Worm (Caenorhabditis elegans) whole organism, L4 larva: ENCODE data around the gene srh-11.

ENCODE experiments used
- F44E2.7 ChIP-seq: fragments of 200-800 bp; sonication (Bioruptor generic); IDR thresholded peaks from 2 replicates; pipeline ENCODE4 v2.1.2; 2022; ENCODE audit warnings: missing genetic modification characterization, missing compliant biosample characterization
- ZK337.2 ChIP-seq: fragments of 200-800 bp; sonication (Bioruptor generic); IDR thresholded peaks from 2 replicates; pipeline ENCODE4 v1.3.6; 2022; ENCODE audit warnings: missing genetic modification reagents, missing genetic modification characterization, missing compliant biosample characterization
- ama-1 ChIP-seq: fragments of 150-350 bp; optimal IDR thresholded peaks from 2 replicates; lab custom pipeline; 2014; ENCODE audit warnings: inconsistent platforms, mixed read lengths
- egl-27 ChIP-seq: sonication (generic microtip); optimal IDR thresholded peaks from 3 replicates; lab custom pipeline; 2017; ENCODE audit warnings: missing biosample characterization, missing genetic modification reagents, missing genetic modification characterization
- lin-1 ChIP-seq: fragments of 200-800 bp; sonication (Bioruptor generic); IDR thresholded peaks from 2 replicates; pipeline ENCODE4 v1.3.6; 2022; ENCODE audit warnings: missing genetic modification reagents, missing genetic modification characterization, missing compliant biosample characterization
- nhr-10 ChIP-seq: fragments of 150-350 bp; optimal IDR thresholded peaks from 2 replicates; lab custom pipeline; 2014; ENCODE audit warnings: missing biosample characterization, missing genetic modification characterization
- pha-4 ChIP-seq, 2 experiments: fragments of 150-350 bp in 1 of 2; fragments of 200-800 bp in 1 of 2; sonication (Bioruptor generic) in 1 of 2; IDR thresholded peaks in 1 of 2; optimal IDR thresholded peaks in 1 of 2; 2 replicates each; pipeline versions ENCODE4 v1.3.6 to Lab custom; 2014 to 2022; ENCODE audit warnings: missing genetic modification characterization in 2 of 2, missing genetic modification reagents in 2 of 2, missing biosample characterization in 1 of 2, missing compliant biosample characterization in 1 of 2
- skn-1 ChIP-seq: fragments of 150-350 bp; optimal IDR thresholded peaks from 2 replicates; lab custom pipeline; 2014; ENCODE audit warnings: missing biosample characterization, missing genetic modification characterization
- unc-62 ChIP-seq, 3 experiments: fragments of 150-350 bp in 1 of 3; sonication (generic microtip); optimal IDR thresholded peaks in 2 of 3; peaks in 1 of 3; 1 replicate in 1 of 3; 2 replicates in 2 of 3; lab custom pipeline; 2014 to 2017; ENCODE audit warnings: missing biosample characterization in 3 of 3, missing genetic modification characterization in 3 of 3, missing genetic modification reagents in 3 of 3, missing genotype in 1 of 3
- zfp-3 ChIP-seq: fragments of 200-800 bp; sonication (Bioruptor generic); conservative IDR thresholded peaks from 2 replicates; pipeline ENCODE4 v1.3.6; 2022; ENCODE audit warnings: missing genetic modification reagents, missing genetic modification characterization, missing compliant biosample characterization
- ztf-11 ChIP-seq: fragments of 150-350 bp; optimal IDR thresholded peaks from 2 replicates; lab custom pipeline; 2014; ENCODE audit warnings: missing biosample characterization, missing genetic modification characterization

- peak in 1 of 2 experiments; percentile 96 for TF ChIP-seq unc-62 (GFP tag; optimal IDR thresholded peaks at IDR 0.05 in 1 of 2; lab: Kevin White, UChicago)
- TF ChIP-seq unc-62 (tag; optimal IDR thresholded peaks at IDR 0.05; lab: Kevin White, UChicago) = no peak
- TF ChIP-seq skn-1 (tag; lab: Kevin White, UChicago) = no peak
- TF ChIP-seq ZK337.2 = no peak
- 0 out of 2 replicates have a peak, but pooled peaks have one; percentile 52 for TF ChIP-seq pha-4 (GFP tag; IDR thresholded peaks at IDR 0.05; lab: Robert Waterston, UW)
- TF ChIP-seq pha-4 (tag; optimal IDR thresholded peaks at IDR 0.05; lab: Kevin White, UChicago) = no peak
- TF ChIP-seq lin-1 (GFP tag; lab: Robert Waterston, UW) = no peak
- no peak for TF ChIP-seq zfp-3
- TF ChIP-seq ama-1 (lab: Kevin White, UChicago) = no peak
- TF ChIP-seq egl-27 (tag; lab: Kevin White, UChicago) = no peak
- TF ChIP-seq F44E2.7 (GFP tag; lab: Robert Waterston, UW) = no peak
- no peak for TF ChIP-seq nhr-10 (tag; lab: Kevin White, UChicago)
- no peak for TF ChIP-seq ztf-11 (tag; lab: Kevin White, UChicago)
Measured at ce11 chrX:8368210-8368609, 49.4 kb upstream of the srh-11 start.
